Fruit fly (Drosophila melanogaster): Measurements from ENCODE around the gene shep.

The shep gene

dm6 chr3L:5131245-5131644 lies 146.5 kb downstream of the shep start, which contains the start of gene CG15212:
Gene CG15212 (plus strand): TSS chr3L:5131545.
- TF ChIP-seq CG17801 (GFP tag; optimal IDR thresholded peaks at IDR 0.05; ENCODE audit: partially characterized antibody) = no peak

dm6 chr3L:5130508-5130907 lies 147.2 kb downstream of the shep start:
- TF ChIP-seq CG17801 (GFP tag; optimal IDR thresholded peaks at IDR 0.05; ENCODE audit: partially characterized antibody) = no peak

- no peak for TF ChIP-seq CG17801 (GFP tag; optimal IDR thresholded peaks at IDR 0.05; ENCODE audit: partially characterized antibody)
Measured at dm6 chr3L:5129199-5129598, 148.5 kb downstream of the shep start, which contains the start of gene CG4597. Gene CG4597 (plus strand): TSS chr3L:5129499.

- no peak for TF ChIP-seq CG17801 (GFP tag; optimal IDR thresholded peaks at IDR 0.05; ENCODE audit: partially characterized antibody)
Measured at dm6 chr3L:5128214-5128613, 149.5 kb downstream of the shep start.

dm6 chr3L:5127609-5128008 lies 150.1 kb downstream of the shep start:
- TF ChIP-seq CG17801 (GFP tag; optimal IDR thresholded peaks at IDR 0.05; ENCODE audit: partially characterized antibody) = no peak

- no peak for TF ChIP-seq CG17801 (GFP tag; optimal IDR thresholded peaks at IDR 0.05; ENCODE audit: partially characterized antibody)
Measured at dm6 chr3L:5125202-5125601, 152.5 kb downstream of the shep start.

Measured in ovary, adult (tissue).